Worm (Caenorhabditis elegans) whole organism, young adult: ENCODE results near the gene coq-8.

ENCODE experiments used
- B0035.1 ChIP-seq: sonication (generic microtip); optimal IDR thresholded peaks from 2 replicates; lab custom pipeline; 2016; ENCODE audit warnings: missing genetic modification characterization, mild to moderate bottlenecking, missing compliant biosample characterization, missing genotype, missing genetic modification reagents
- B0336.3 ChIP-seq: fragments of 200-800 bp; sonication (Bioruptor generic); IDR thresholded peaks from 2 replicates; pipeline ENCODE4 v1.3.6; 2022; ENCODE audit warnings: missing genetic modification characterization, missing compliant biosample characterization
- F10E7.11 ChIP-seq: sonication (generic microtip); optimal IDR thresholded peaks from 2 replicates; lab custom pipeline; 2017; ENCODE audit warnings: mild to moderate bottlenecking, missing genetic modification characterization, moderate library complexity, missing compliant biosample characterization
- F33H1.4 ChIP-seq: fragments of 200-800 bp; sonication (Bioruptor generic); IDR thresholded peaks from 2 replicates; pipeline ENCODE4 v1.3.6; 2022; ENCODE audit warnings: missing genetic modification reagents, missing genetic modification characterization, missing compliant biosample characterization
- F49E8.2 ChIP-seq: sonication (generic microtip); optimal IDR thresholded peaks from 3 replicates; lab custom pipeline; 2017; ENCODE audit warnings: missing genetic modification characterization, mild to moderate bottlenecking, missing compliant biosample characterization, antibody characterized with exemption, moderate library complexity; ENCODE audit not compliant: insufficient read depth
- F57C9.4 ChIP-seq: sonication (generic microtip); optimal IDR thresholded peaks from 2 replicates; lab custom pipeline; 2017; ENCODE audit warnings: mild to moderate bottlenecking, missing genetic modification characterization, missing compliant biosample characterization
- T26A5.8 ChIP-seq: sonication (generic microtip); optimal IDR thresholded peaks from 2 replicates; lab custom pipeline; 2016; ENCODE audit warnings: missing genetic modification characterization, missing compliant biosample characterization
- Y79H2A.3 ChIP-seq: fragments of 200-800 bp; sonication (Bioruptor generic); conservative IDR thresholded peaks from 2 replicates; pipeline ENCODE4 v1.3.6; 2022; ENCODE audit warnings: missing genetic modification reagents, missing genetic modification characterization, missing compliant biosample characterization
- Y95B8A.8 ChIP-seq: fragments of 200-800 bp; sonication (Bioruptor generic); IDR thresholded peaks from 2 replicates; pipeline ENCODE4 v1.3.6; 2022; ENCODE audit warnings: missing genetic modification reagents, missing genetic modification characterization, missing compliant biosample characterization
- ama-1 ChIP-seq, 3 experiments: fragments of 150-350 bp in 1 of 3; sonication (generic microtip) in 2 of 3; optimal IDR thresholded peaks; 2 replicates each; lab custom pipeline; 2014 to 2018; ENCODE audit warnings: missing biosample characterization in 2 of 3, missing genetic modification characterization in 2 of 3, missing genetic modification reagents in 2 of 3
- aptf-2 ChIP-seq: fragments of 200-800 bp; sonication (Bioruptor generic); conservative IDR thresholded peaks from 2 replicates; pipeline ENCODE4 v1.3.6; 2022; ENCODE audit warnings: missing genetic modification reagents, missing genetic modification characterization, missing compliant biosample characterization
- aptf-3 ChIP-seq: fragments of 200-800 bp; sonication (Bioruptor generic); IDR thresholded peaks from 2 replicates; pipeline ENCODE4 v1.3.6; 2022; ENCODE audit warnings: missing genetic modification characterization, missing compliant biosample characterization
- atf-7 ChIP-seq: sonication (generic microtip); optimal IDR thresholded peaks from 2 replicates; lab custom pipeline; 2017; ENCODE audit warnings: mild to moderate bottlenecking, missing genetic modification characterization, missing compliant biosample characterization
- athp-1 ChIP-seq: sonication (generic microtip); optimal IDR thresholded peaks from 2 replicates; lab custom pipeline; 2017; ENCODE audit warnings: mild to moderate bottlenecking, missing genetic modification characterization, missing compliant biosample characterization
- ccch-3 ChIP-seq: fragments of 200-800 bp; sonication (Bioruptor generic); optimal IDR thresholded peaks from 2 replicates; lab custom pipeline; 2018; ENCODE audit warnings: mild to moderate bottlenecking, missing genetic modification characterization, missing compliant biosample characterization
- ceh-100 ChIP-seq: fragments of 200-800 bp; sonication (Bioruptor generic); IDR thresholded peaks from 2 replicates; pipeline ENCODE4 v1.3.6; 2022; ENCODE audit warnings: missing genetic modification reagents, missing genetic modification characterization, missing compliant biosample characterization
- ceh-27 ChIP-seq: fragments of 200-800 bp; sonication (Bioruptor generic); optimal IDR thresholded peaks from 2 replicates; lab custom pipeline; 2018; ENCODE audit warnings: mild to moderate bottlenecking, missing genetic modification characterization, moderate library complexity, missing compliant biosample characterization
- die-1 ChIP-seq: sonication (generic microtip); optimal IDR thresholded peaks from 2 replicates; lab custom pipeline; 2016; ENCODE audit warnings: missing genotype, mild to moderate bottlenecking, missing genetic modification characterization, missing compliant biosample characterization
- efl-1 ChIP-seq: fragments of 150-350 bp; optimal IDR thresholded peaks from 2 replicates; lab custom pipeline; 2014; ENCODE audit warnings: missing biosample characterization, missing genetic modification reagents, missing genetic modification characterization
- ets-4 ChIP-seq: fragments of 200-800 bp; sonication (Bioruptor generic); optimal IDR thresholded peaks from 2 replicates; lab custom pipeline; 2018; ENCODE audit warnings: mild to moderate bottlenecking, missing genetic modification characterization, missing compliant biosample characterization
- gei-17 ChIP-seq: fragments of 200-800 bp; sonication (Bioruptor generic); optimal IDR thresholded peaks from 2 replicates; lab custom pipeline; 2018; ENCODE audit warnings: mild to moderate bottlenecking, missing genetic modification characterization, missing compliant biosample characterization
- hsf-1 ChIP-seq: fragments of 200-800 bp; sonication (Bioruptor generic); IDR thresholded peaks from 2 replicates; pipeline ENCODE4 v1.3.6; 2022; ENCODE audit warnings: missing genetic modification reagents, missing genetic modification characterization, missing compliant biosample characterization
- let-526 ChIP-seq: fragments of 200-800 bp; sonication (Bioruptor generic); IDR thresholded peaks from 2 replicates; pipeline ENCODE4 v1.3.6; 2022; ENCODE audit warnings: missing genetic modification reagents, missing genetic modification characterization, missing compliant biosample characterization
- lin-35 ChIP-seq, 3 experiments: fragments of 150-350 bp in 2 of 3; sonication (generic microtip) in 1 of 3; optimal IDR thresholded peaks; 2 replicates each; lab custom pipeline; 2014 to 2018; ENCODE audit warnings: missing biosample characterization in 3 of 3, missing genetic modification characterization in 3 of 3, missing genetic modification reagents in 3 of 3
- lin-40 ChIP-seq: sonication (generic microtip); optimal IDR thresholded peaks from 2 replicates; lab custom pipeline; 2016; ENCODE audit warnings: missing genetic modification characterization, mild to moderate bottlenecking, missing compliant biosample characterization, missing genotype, missing genetic modification reagents
- lsl-1 ChIP-seq: fragments of 200-800 bp; sonication (Bioruptor generic); optimal IDR thresholded peaks from 2 replicates; lab custom pipeline; 2018; ENCODE audit warnings: mild to moderate bottlenecking, missing genetic modification characterization, moderate library complexity, missing compliant biosample characterization
- madf-8 ChIP-seq: fragments of 200-800 bp; sonication (Bioruptor generic); conservative IDR thresholded peaks from 2 replicates; pipeline ENCODE4 v1.3.6; 2022; ENCODE audit warnings: missing genetic modification reagents, missing genetic modification characterization, missing compliant biosample characterization
- nfya-1 ChIP-seq: sonication (generic microtip); optimal IDR thresholded peaks from 2 replicates; lab custom pipeline; 2017; ENCODE audit warnings: antibody characterized with exemption, missing compliant biosample characterization, missing genetic modification characterization, borderline replicate concordance; ENCODE audit not compliant: insufficient read depth
- nhr-80 ChIP-seq: sonication (generic microtip); optimal IDR thresholded peaks from 2 replicates; lab custom pipeline; 2016; ENCODE audit warnings: missing genetic modification characterization, missing compliant biosample characterization
- nhr-90 ChIP-seq: sonication (generic microtip); optimal IDR thresholded peaks from 2 replicates; lab custom pipeline; 2016; ENCODE audit warnings: missing genotype, mild to moderate bottlenecking, missing genetic modification characterization, missing compliant biosample characterization
- rcor-1 ChIP-seq: fragments of 200-800 bp; sonication (Bioruptor generic); IDR thresholded peaks from 2 replicates; pipeline ENCODE4 v1.3.6; 2022; ENCODE audit warnings: missing genetic modification reagents, missing genetic modification characterization, missing compliant biosample characterization
- snpc-1.1 ChIP-seq: sonication (generic microtip); optimal IDR thresholded peaks from 2 replicates; lab custom pipeline; 2017; ENCODE audit warnings: missing genetic modification characterization, mild to moderate bottlenecking, missing compliant biosample characterization, antibody characterized with exemption, moderate library complexity, missing genotype, missing genetic modification reagents; ENCODE audit not compliant: insufficient read depth
- tbx-9 ChIP-seq: sonication (generic microtip); optimal IDR thresholded peaks from 2 replicates; lab custom pipeline; 2016; ENCODE audit warnings: borderline replicate concordance, missing genetic modification characterization, inconsistent platforms, missing compliant biosample characterization
- tlf-1 ChIP-seq: fragments of 200-800 bp; sonication (Bioruptor generic); optimal IDR thresholded peaks from 2 replicates; lab custom pipeline; 2018; ENCODE audit warnings: mild to moderate bottlenecking, missing genetic modification characterization, missing compliant biosample characterization
- ztf-18 ChIP-seq: sonication (generic microtip); optimal IDR thresholded peaks from 2 replicates; lab custom pipeline; 2016; ENCODE audit warnings: missing genotype, mild to moderate bottlenecking, missing genetic modification characterization, missing compliant biosample characterization

coq-8 gene

ce11 chrIII:4826606-4827005, 36.6 kb upstream of the coq-8 start, which contains the start of gene F26A1.3:
TSS of gene F26A1.3 (plus strand) at chrIII:4826906.
- TF ChIP-seq aptf-3 (GFP tag; lab: Robert Waterston, UW) = no peak
- no peak for TF ChIP-seq F57C9.4 (tag; lab: Kevin White, UChicago)
- TF ChIP-seq nfya-1 = no peak
- TF ChIP-seq lsl-1 (GFP tag; lab: Kevin White, UChicago) = no peak

ce11 chrIII:4829440-4829839, 33.8 kb upstream of the coq-8 start, which contains the start of gene F26A1.9:
TSS of gene F26A1.9 (minus strand) at chrIII:4829540.
- no peak for TF ChIP-seq T26A5.8 (tag; lab: Kevin White, UChicago)
- TF ChIP-seq B0336.3 (GFP tag; lab: Robert Waterston, UW) = no peak
- TF ChIP-seq ztf-18 (tag; lab: Kevin White, UChicago) = no peak
- TF ChIP-seq hsf-1 (GFP tag; lab: Robert Waterston, UW) = no peak
- TF ChIP-seq rcor-1 (GFP tag; lab: Robert Waterston, UW) = no peak
- TF ChIP-seq tlf-1 = no peak
- no peak for TF ChIP-seq F33H1.4 (GFP tag; lab: Robert Waterston, UW)
- TF ChIP-seq let-526 (GFP tag; lab: Robert Waterston, UW) = no peak
- no peak for TF ChIP-seq ccch-3
- TF ChIP-seq B0035.1 = no peak
- TF ChIP-seq ceh-100 (GFP tag; lab: Robert Waterston, UW) = no peak
- no peak for TF ChIP-seq efl-1 (GFP tag; lab: Kevin White, UChicago)
- TF ChIP-seq madf-8 (GFP tag; lab: Robert Waterston, UW) = no peak
- no peak for TF ChIP-seq gei-17
- no peak for TF ChIP-seq F49E8.2 (tag; lab: Kevin White, UChicago)
- TF ChIP-seq ets-4 = no peak
- TF ChIP-seq, all 124 proteins: peak for 0

- TF ChIP-seq lin-35 (GFP tag; optimal IDR thresholded peaks at IDR 0.05; lab: Kevin White, UChicago) (no peak), nhr-90 (tag; lab: Kevin White, UChicago) (no peak), efl-1 (GFP tag; lab: Kevin White, UChicago) (no peak)
- TF ChIP-seq, all 124 proteins: peak for 0
These were observed 33.0 kb upstream of the coq-8 start, which contains the start of gene nspd-9 for ce11 chrIII:4830207-4830606. TSS of gene nspd-9 (minus strand) at chrIII:4830307.

ce11 chrIII:4837429-4837828, 25.8 kb upstream of the coq-8 start, which contains the start of the genes acbp-7 and F26A1.19:
TSS of gene acbp-7 (plus strand) at chrIII:4837729.
TSS of gene F26A1.19 (plus strand) at chrIII:4837731.
- no peak for TF ChIP-seq F10E7.11 (tag; lab: Kevin White, UChicago)
- no peak for TF ChIP-seq die-1
- TF ChIP-seq ama-1 (optimal IDR thresholded peaks at IDR 0.05; lab: Kevin White, UChicago) = no peak
- TF ChIP-seq ama-1 (GFP tag; optimal IDR thresholded peaks at IDR 0.05; lab: Kevin White, UChicago) = no peak
- no peak for TF ChIP-seq snpc-1.1 (tag; lab: Kevin White, UChicago)
- no peak for TF ChIP-seq F57C9.4 (tag; lab: Kevin White, UChicago)
- no peak for TF ChIP-seq Y95B8A.8 (GFP tag; lab: Robert Waterston, UW)
- no peak for TF ChIP-seq athp-1
- no peak for TF ChIP-seq aptf-2
- TF ChIP-seq tbx-9 (tag; lab: Kevin White, UChicago) = no peak
- TF ChIP-seq ceh-27 (GFP tag; lab: Kevin White, UChicago) = no peak
- no peak for TF ChIP-seq Y79H2A.3 (GFP tag; lab: Robert Waterston, UW)
- no peak for TF ChIP-seq lin-40 (tag; lab: Kevin White, UChicago)
- no peak for TF ChIP-seq atf-7 (tag; lab: Kevin White, UChicago)
- no peak for TF ChIP-seq nhr-80 (tag; lab: Kevin White, UChicago)
